Fruit fly (Drosophila melanogaster) whole organism, embryonic: Measurements from ENCODE around the gene Pits.

ENCODE experiments used
- Atf-2 ChIP-seq: fragments of 200-800 bp; sonication (Bioruptor generic); optimal IDR thresholded peaks from 2 replicates; lab custom pipeline; 2016; ENCODE audit warnings: missing biosample characterization, missing genetic modification characterization
- CG7786 ChIP-seq: fragments of 200-800 bp; sonication (Bioruptor generic); optimal IDR thresholded peaks from 2 replicates; lab custom pipeline; 2016; ENCODE audit warnings: missing biosample characterization, missing genetic modification characterization
- Mrtf ChIP-seq: fragments of 200-800 bp; sonication (Bioruptor generic); IDR thresholded peaks from 3 replicates; pipeline ENCODE4 v1.3.6; 2022; ENCODE audit warnings: missing biosample characterization, missing genetic modification characterization
- ro ChIP-seq: fragments of 200-800 bp; sonication (Bioruptor generic); IDR thresholded peaks from 2 replicates; pipeline ENCODE4 v1.3.6; 2022; ENCODE audit warnings: missing biosample characterization, missing genetic modification characterization
- yki ChIP-seq: fragments of >200 bp; optimal IDR thresholded peaks from 3 replicates; lab custom pipeline; 2018

dm6 chrX:12580498-12581304, 2.3 kb downstream of the Pits start:
- TF ChIP-seq yki (lab: Kevin White, UChicago) (no peak), CG7786 (GFP tag; lab: Kevin White, UChicago) (peak; percentile 18), ro (no peak), Atf-2 (GFP tag; lab: Kevin White, UChicago) (no peak), Mrtf (GFP tag; lab: Robert Waterston, UW) (no peak)
